Worm (Caenorhabditis elegans) whole organism, late embryonic: ENCODE results near the gene F40G12.5.

ENCODE experiments used
- ahr-1 ChIP-seq: sonication (generic microtip); optimal IDR thresholded peaks from 2 replicates; lab custom pipeline; 2016; ENCODE audit warnings: missing genetic modification characterization, missing compliant biosample characterization
- ceh-45 ChIP-seq: fragments of 200-800 bp; sonication (Bioruptor generic); IDR thresholded peaks from 2 replicates; pipeline ENCODE4 v1.3.6; 2022; ENCODE audit warnings: missing genetic modification reagents, missing genetic modification characterization, missing compliant biosample characterization
- elt-2 ChIP-seq: sonication (generic microtip); optimal IDR thresholded peaks from 2 replicates; lab custom pipeline; 2016; ENCODE audit warnings: missing genetic modification reagents, missing genetic modification characterization, missing compliant biosample characterization
- hlh-15 ChIP-seq: sonication (generic microtip); optimal IDR thresholded peaks from 2 replicates; lab custom pipeline; 2016; ENCODE audit warnings: missing genetic modification characterization, missing compliant biosample characterization
- hlh-30 ChIP-seq: sonication (generic microtip); optimal IDR thresholded peaks from 2 replicates; lab custom pipeline; 2017; ENCODE audit warnings: antibody characterized with exemption, missing genetic modification characterization, missing compliant biosample characterization; ENCODE audit not compliant: insufficient read depth
- madf-2 ChIP-seq: sonication (generic microtip); optimal IDR thresholded peaks from 2 replicates; lab custom pipeline; 2017; ENCODE audit warnings: missing genetic modification characterization, missing compliant biosample characterization
- nfya-1 ChIP-seq: sonication (generic microtip); optimal IDR thresholded peaks from 2 replicates; lab custom pipeline; 2017; ENCODE audit warnings: missing genetic modification characterization, mild to moderate bottlenecking, missing compliant biosample characterization, antibody characterized with exemption, moderate library complexity
- odd-2 ChIP-seq: sonication (generic microtip); optimal IDR thresholded peaks from 2 replicates; lab custom pipeline; 2017; ENCODE audit warnings: antibody characterized with exemption, mild to moderate bottlenecking, missing genetic modification characterization, missing compliant biosample characterization
- pha-4 ChIP-seq: fragments of 150-350 bp; optimal IDR thresholded peaks from 2 replicates; lab custom pipeline; 2018; ENCODE audit warnings: missing biosample characterization, missing genetic modification reagents, missing genetic modification characterization
- rnt-1 ChIP-seq: sonication (generic microtip); optimal IDR thresholded peaks from 2 replicates; lab custom pipeline; 2016; ENCODE audit warnings: missing genetic modification characterization, missing compliant biosample characterization
- tbx-7 ChIP-seq: sonication (generic microtip); optimal IDR thresholded peaks from 2 replicates; lab custom pipeline; 2016; ENCODE audit warnings: missing genotype, missing genetic modification characterization, missing compliant biosample characterization
- unc-3 ChIP-seq, 2 experiments: fragments of 200-800 bp in 1 of 2; sonication (Bioruptor generic) in 1 of 2; sonication (generic microtip) in 1 of 2; conservative IDR thresholded peaks in 1 of 2; optimal IDR thresholded peaks in 1 of 2; 2 replicates each; pipeline versions ENCODE4 v1.3.6 to Lab custom; 2016 to 2022; ENCODE audit warnings: missing compliant biosample characterization in 2 of 2, missing genetic modification characterization in 2 of 2, missing genetic modification reagents in 1 of 2

DNA sequence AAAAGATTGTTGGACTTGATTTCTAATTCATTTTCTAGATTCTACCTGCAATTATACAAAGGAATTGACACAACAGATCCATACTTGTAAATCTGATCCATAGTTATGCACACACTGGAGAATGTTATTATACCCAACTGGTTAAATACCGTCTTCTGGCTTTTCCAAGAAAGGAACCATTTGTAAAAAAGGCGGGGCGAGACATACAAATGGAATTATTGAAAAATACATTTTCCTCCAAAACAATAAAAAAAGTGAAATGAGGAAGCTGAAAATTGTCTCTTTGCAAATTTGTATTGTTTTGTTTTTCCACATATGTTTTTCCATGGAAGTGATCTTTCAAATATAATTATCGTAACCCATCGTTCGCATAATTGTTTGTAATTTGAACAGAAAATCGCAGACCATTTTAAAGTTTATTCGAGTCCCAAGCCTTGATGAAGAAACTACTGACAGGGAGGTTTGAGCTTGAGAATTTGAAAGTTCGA, 11.6 kb upstream of the F40G12.5 start, which contains the start of the genes srt-74 and F40G12.9:
- TF ChIP-seq hlh-30 (tag; lab: Kevin White, UChicago): no peak
- TF ChIP-seq hlh-15: no peak
- no peak for TF ChIP-seq pha-4 (tag; lab: Kevin White, UChicago)
- no peak for TF ChIP-seq rnt-1 (tag; lab: Kevin White, UChicago)
- TF ChIP-seq odd-2 (tag; lab: Kevin White, UChicago): no peak
- no peak for TF ChIP-seq ceh-45 (GFP tag; lab: Robert Waterston, UW)
- TF ChIP-seq nfya-1 (tag; lab: Kevin White, UChicago): no peak
- TF ChIP-seq tbx-7 (tag; lab: Kevin White, UChicago): no peak
- no peak for TF ChIP-seq ahr-1 (tag; lab: Kevin White, UChicago)
- no peak for TF ChIP-seq unc-3 (GFP tag; conservative IDR thresholded peaks at IDR 0.05; lab: Robert Waterston, UW)
- no peak for TF ChIP-seq unc-3 (tag; optimal IDR thresholded peaks at IDR 0.05; lab: Kevin White, UChicago)
- TF ChIP-seq elt-2 (tag; lab: Kevin White, UChicago): no peak
- no peak for TF ChIP-seq madf-2 (tag; lab: Kevin White, UChicago)
